Worm (Caenorhabditis elegans): Measurements from ENCODE around the gene F44E7.3.

F44E7.3 gene

ce11 chrV:5772503-5772902 is 758 bp downstream of the F44E7.3 start:
- peak; percentile 61 for TF ChIP-seq him-1 (tag; optimal IDR thresholded peaks at IDR 0.05)
- peak; percentile 45; the same call in 1 of the 2 replicates for TF ChIP-seq madf-6 (GFP tag; IDR thresholded peaks at IDR 0.05)
- no peak for TF ChIP-seq ama-1 (optimal IDR thresholded peaks at IDR 0.05)
- peak in 1 of 2 experiments; percentile 11 for TF ChIP-seq ama-1 (GFP tag; optimal IDR thresholded peaks at IDR 0.05)
- TF ChIP-seq F49E8.2 (tag; optimal IDR thresholded peaks at IDR 0.05; ENCODE audit: insufficient read depth) = peak; percentile 38
- no peak for TF ChIP-seq ets-4 (GFP tag; optimal IDR thresholded peaks at IDR 0.05)
- no peak for TF ChIP-seq C06A6.2 (GFP tag; conservative IDR thresholded peaks at IDR 0.05)
- peak; percentile 57 for TF ChIP-seq hrde-1 (tag; optimal IDR thresholded peaks at IDR 0.05; ENCODE audit: borderline replicate concordance)
- TF ChIP-seq hsf-1 (GFP tag; IDR thresholded peaks at IDR 0.05) = 0 out of 2 replicates have a peak, but pooled peaks have one; percentile 9

ce11 chrV:5774137-5774536 is 2.4 kb downstream of the F44E7.3 start:
- TF ChIP-seq hrde-1 (tag; optimal IDR thresholded peaks at IDR 0.05; ENCODE audit: borderline replicate concordance) (no peak), rec-8 (tag; optimal IDR thresholded peaks at IDR 0.05) (no peak), Y56A3A.18 (GFP tag; IDR thresholded peaks at IDR 0.05) (no peak), ceh-79 (tag; optimal IDR thresholded peaks at IDR 0.05) (no peak)

ce11 chrV:5776941-5777340 is 5.2 kb downstream of the F44E7.3 start, which contains the start of gene F44E7.4:
TSS of gene F44E7.4 (minus strand) at chrV:5776953.
- TF ChIP-seq Y53F4B.3 (GFP tag; IDR thresholded peaks at IDR 0.05) (peak; percentile 77), K11D2.4 (GFP tag; IDR thresholded peaks at IDR 0.05) (peak; percentile 83), nhr-80 (tag; optimal IDR thresholded peaks at IDR 0.05) (peak; percentile 19), ZK185.1 (tag; optimal IDR thresholded peaks at IDR 0.05; ENCODE audit: poor library complexity, severe bottlenecking) (peak; percentile 6), attf-5 (GFP tag; optimal IDR thresholded peaks at IDR 0.05) (peak; percentile 37), lir-1 (GFP tag; conservative IDR thresholded peaks at IDR 0.05) (0 out of 2 replicates have a peak, but pooled peaks have one; percentile 12), ceh-40 (GFP tag; IDR thresholded peaks at IDR 0.05) (0 out of 2 replicates have a peak, but pooled peaks have one; percentile 40), efl-1 (GFP tag; optimal IDR thresholded peaks at IDR 0.05) (peak; percentile 63), ztf-25 (GFP tag; IDR thresholded peaks at IDR 0.05) (peak; percentile 77), dpl-1 (GFP tag; optimal IDR thresholded peaks at IDR 0.05) (peak; percentile 47), C06A6.2 (GFP tag; conservative IDR thresholded peaks at IDR 0.05) (peak; percentile 99), nfyb-1 (GFP tag; IDR thresholded peaks at IDR 0.05) (peak; percentile 95), hsf-1 (GFP tag; IDR thresholded peaks at IDR 0.05) (peak; percentile 78), B0019.2 (GFP tag; conservative IDR thresholded peaks at IDR 0.05) (peak; percentile 88), ztf-28 (GFP tag; IDR thresholded peaks at IDR 0.05) (peak; percentile 97), Y95B8A.8 (GFP tag; IDR thresholded peaks at IDR 0.05) (peak; percentile 95), snpc-3.4 (tag; optimal IDR thresholded peaks at IDR 0.05) (peak; percentile 29), lsl-1 (GFP tag; optimal IDR thresholded peaks at IDR 0.05) (peak; percentile 64), ceh-91 (GFP tag; IDR thresholded peaks at IDR 0.05) (peak; percentile 93), xnd-1 (tag; optimal IDR thresholded peaks at IDR 0.05) (peak; percentile 45), bed-2 (GFP tag; IDR thresholded peaks at IDR 0.05) (peak; percentile 82), madf-6 (GFP tag; IDR thresholded peaks at IDR 0.05) (peak; percentile 93), pbrm-1 (GFP tag; IDR thresholded peaks at IDR 0.05) (peak; percentile 94), Y67H2A.10 (GFP tag; conservative IDR thresholded peaks at IDR 0.05) (peak; percentile 83), cebp-2 (GFP tag; IDR thresholded peaks at IDR 0.05) (peak; percentile 84; the same call in 1 of the 2 replicates), F49E8.2 (tag; optimal IDR thresholded peaks at IDR 0.05; ENCODE audit: insufficient read depth) (peak; percentile 56), ceh-100 (GFP tag; IDR thresholded peaks at IDR 0.05) (peak; percentile 96), Y53G8AR.9 (GFP tag; conservative IDR thresholded peaks at IDR 0.05) (peak; percentile 94), tbp1 (GFP tag; optimal IDR thresholded peaks at IDR 0.05) (peak; percentile 49), egrh-3 (GFP tag; IDR thresholded peaks at IDR 0.05) (peak; percentile 85), aptf-2 (GFP tag; conservative IDR thresholded peaks at IDR 0.05) (peak; percentile 65; the same call in 1 of the 2 replicates), attf-3 (GFP tag; conservative IDR thresholded peaks at IDR 0.05) (peak; percentile 82), tlf-1 (GFP tag; optimal IDR thresholded peaks at IDR 0.05) (peak; percentile 12), F39B2.1 (GFP tag; IDR thresholded peaks at IDR 0.05) (peak; percentile 71; the same call in 1 of the 2 replicates), Y56A3A.18 (GFP tag; IDR thresholded peaks at IDR 0.05) (peak; percentile 76; the same call in 1 of the 2 replicates), cebp-1 (GFP tag; IDR thresholded peaks at IDR 0.05) (peak; percentile 88), cebp-1 (tag; optimal IDR thresholded peaks at IDR 0.05) (peak; percentile 52)
